Fruit fly (Drosophila melanogaster): Measurements from ENCODE around the gene rst.

The rst gene

DNA sequence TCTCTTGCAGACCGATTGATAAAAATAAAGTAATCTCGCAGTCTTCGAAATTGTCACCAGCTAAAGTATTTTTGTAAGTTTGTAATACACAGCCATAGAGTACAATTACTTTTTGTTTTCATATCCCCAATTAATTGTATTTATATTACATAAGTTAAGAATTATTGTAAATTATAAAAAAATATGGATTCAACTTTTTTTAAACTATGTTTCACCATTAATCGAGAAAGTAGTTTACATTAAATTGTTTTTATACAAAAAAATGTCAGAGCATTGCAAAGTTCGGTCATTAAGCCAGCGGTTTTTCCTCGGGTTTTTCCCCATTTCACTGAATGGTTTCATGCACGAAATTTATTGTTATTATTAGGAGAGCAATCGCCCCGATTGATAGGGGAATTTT is 6.7 kb upstream of the rst start (continued):
- TF ChIP-seq mirr (GFP tag; optimal IDR thresholded peaks at IDR 0.05) (no peak), Ada2b (GFP tag; IDR thresholded peaks at IDR 0.05) (no peak), tap (tag; optimal IDR thresholded peaks at IDR 0.05) (no peak), gce (GFP tag; IDR thresholded peaks at IDR 0.05) (no peak), phol (tag; optimal IDR thresholded peaks at IDR 0.05) (peak; percentile 35), Dll (GFP tag; IDR thresholded peaks at IDR 0.05; ENCODE audit: partially characterized antibody) (no peak), knrl (GFP tag; IDR thresholded peaks at IDR 0.05; ENCODE audit: partially characterized antibody) (no peak), ken (GFP tag; IDR thresholded peaks at IDR 0.05) (no peak), CG17186 (GFP tag; optimal IDR thresholded peaks at IDR 0.05) (no peak), Hmr (GFP tag; optimal IDR thresholded peaks at IDR 0.05) (no peak), CG13424 (tag; optimal IDR thresholded peaks at IDR 0.05) (peak; percentile 3), CG15269 (tag; optimal IDR thresholded peaks at IDR 0.05) (no peak), CG2678 (tag; optimal IDR thresholded peaks at IDR 0.05) (peak; percentile 2), D19A (tag; optimal IDR thresholded peaks at IDR 0.05) (peak; percentile 97), Atf6 (GFP tag; IDR thresholded peaks at IDR 0.05) (no peak), Bgb (GFP tag; IDR thresholded peaks at IDR 0.05; ENCODE audit: partially characterized antibody) (no peak), croc (GFP tag; conservative IDR thresholded peaks at IDR 0.05) (peak; percentile 17; the same call in 1 of the 3 replicates), abd-A (tag; optimal IDR thresholded peaks at IDR 0.05) (no peak), CG34422 (GFP tag; IDR thresholded peaks at IDR 0.05) (no peak), MBD-R2 (GFP tag; IDR thresholded peaks at IDR 0.05) (no peak), CG8478 (optimal IDR thresholded peaks at IDR 0.05) (no peak), repo (GFP tag; optimal IDR thresholded peaks at IDR 0.05) (no peak), Gsc (GFP tag; IDR thresholded peaks at IDR 0.05) (no peak), klu (GFP tag; IDR thresholded peaks at IDR 0.05) (no peak), CG8290 (GFP tag; optimal IDR thresholded peaks at IDR 0.05) (no peak), CG8290 (tag; optimal IDR thresholded peaks at IDR 0.05) (no peak), CG10321 (GFP tag; IDR thresholded peaks at IDR 0.05) (no peak), CG17361 (GFP tag; IDR thresholded peaks at IDR 0.05) (peak; percentile 35; the same call in 1 of the 3 replicates), pros (GFP tag; optimal IDR thresholded peaks at IDR 0.05) (no peak), CG15601 (tag; optimal IDR thresholded peaks at IDR 0.05) (peak; percentile 18), fd3F (GFP tag; optimal IDR thresholded peaks at IDR 0.05) (no peak), CG14710 (tag; optimal IDR thresholded peaks at IDR 0.05) (peak; percentile 5), bsh (GFP tag; optimal IDR thresholded peaks at IDR 0.05) (peak in 1 of 2 experiments; percentile 49), CG8944 (GFP tag; optimal IDR thresholded peaks at IDR 0.05) (no peak), CG18262 (tag; optimal IDR thresholded peaks at IDR 0.05) (peak; percentile 55), Camta (GFP tag; optimal IDR thresholded peaks at IDR 0.05) (no peak), sqz (GFP tag; optimal IDR thresholded peaks at IDR 0.05) (peak; percentile 14), sna (GFP tag; IDR thresholded peaks at IDR 0.05; ENCODE audit: partially characterized antibody) (no peak), ems (GFP tag; optimal IDR thresholded peaks at IDR 0.05) (no peak), HHEX (GFP tag; optimal IDR thresholded peaks at IDR 0.05) (no peak), lov (optimal IDR thresholded peaks at IDR 0.05) (no peak), lov (GFP tag; IDR thresholded peaks at IDR 0.05) (no peak), tup (GFP tag; optimal IDR thresholded peaks at IDR 0.05) (no peak), z (GFP tag; IDR thresholded peaks at IDR 0.05) (no peak), Nf-YA (GFP tag; IDR thresholded peaks at IDR 0.05) (no peak), gt (GFP tag; IDR thresholded peaks at IDR 0.05) (no peak), Blimp-1 (GFP tag; optimal IDR thresholded peaks at IDR 0.05) (peak; percentile 37), gem (tag; optimal IDR thresholded peaks at IDR 0.05) (peak; percentile 41), maf-S (GFP tag; optimal IDR thresholded peaks at IDR 0.05) (no peak), ac (GFP tag; optimal IDR thresholded peaks at IDR 0.05) (no peak), dmrt11E (tag; optimal IDR thresholded peaks at IDR 0.05) (peak; percentile 27), CG2712 (tag; optimal IDR thresholded peaks at IDR 0.05) (peak; percentile 29)

All from whole organism, embryonic.